Worm (Caenorhabditis elegans): Measurements from ENCODE around the gene Y113G7C.1.

Y113G7C.1 gene

DNA sequence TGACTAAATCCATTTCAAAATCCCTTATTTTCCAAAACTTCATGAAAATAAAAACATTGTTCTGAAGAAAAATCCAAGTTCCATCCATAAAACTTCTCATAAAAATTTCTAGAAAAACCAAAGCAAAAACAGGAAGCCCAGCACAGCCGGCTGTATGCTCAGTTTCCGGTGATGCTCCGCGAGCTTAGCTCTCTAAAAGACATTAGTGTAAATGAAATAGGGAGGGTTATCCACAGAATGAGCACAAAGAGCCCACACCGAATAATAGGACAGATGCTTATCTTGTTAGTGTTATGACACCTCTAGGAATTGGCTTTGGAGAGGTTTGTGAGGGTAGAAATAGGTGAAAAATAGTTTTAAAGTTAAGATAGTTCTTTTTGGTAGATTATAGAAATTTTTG lies 20.5 kb downstream of the Y113G7C.1 start:
- TF ChIP-seq nhr-129 (tag; optimal IDR thresholded peaks at IDR 0.05): no peak
- TF ChIP-seq lsy-2 (tag; optimal IDR thresholded peaks at IDR 0.05): no peak
- no peak for TF ChIP-seq nhr-12 (tag; optimal IDR thresholded peaks at IDR 0.05)
- no peak for TF ChIP-seq nhr-237 (tag; optimal IDR thresholded peaks at IDR 0.05)
- TF ChIP-seq unc-62 (GFP tag; optimal IDR thresholded peaks at IDR 0.05): no peak
- TF ChIP-seq ztf-11 (tag; optimal IDR thresholded peaks at IDR 0.05): no peak
- TF ChIP-seq nhr-21 (tag; optimal IDR thresholded peaks at IDR 0.05): no peak
- no peak for TF ChIP-seq dmd-4 (tag; optimal IDR thresholded peaks at IDR 0.05)
- no peak for TF ChIP-seq mab-5 (tag; optimal IDR thresholded peaks at IDR 0.05)
- no peak for TF ChIP-seq zag-1 (tag; optimal IDR thresholded peaks at IDR 0.05)
- no peak for TF ChIP-seq ZK546.5 (tag; optimal IDR thresholded peaks at IDR 0.05)
- TF ChIP-seq nhr-77 (tag; optimal IDR thresholded peaks at IDR 0.05): no peak
- no peak for TF ChIP-seq F13H6.1 (tag; optimal IDR thresholded peaks at IDR 0.05)
- no peak for TF ChIP-seq ceh-16 (tag; optimal IDR thresholded peaks at IDR 0.05)
- no peak for TF ChIP-seq sma-3 (GFP tag; optimal IDR thresholded peaks at IDR 0.05)
- no peak for TF ChIP-seq nhr-25 (tag; optimal IDR thresholded peaks at IDR 0.05)
- TF ChIP-seq aly-2 (tag; optimal IDR thresholded peaks at IDR 0.05): no peak
- no peak for TF ChIP-seq mbf-1 (tag; optimal IDR thresholded peaks at IDR 0.05)
- TF ChIP-seq peb-1 (tag; optimal IDR thresholded peaks at IDR 0.05): no peak
- TF ChIP-seq sma-9 (GFP tag; optimal IDR thresholded peaks at IDR 0.05): no peak
- no peak for TF ChIP-seq sma-9 (tag; optimal IDR thresholded peaks at IDR 0.05)

DNA sequence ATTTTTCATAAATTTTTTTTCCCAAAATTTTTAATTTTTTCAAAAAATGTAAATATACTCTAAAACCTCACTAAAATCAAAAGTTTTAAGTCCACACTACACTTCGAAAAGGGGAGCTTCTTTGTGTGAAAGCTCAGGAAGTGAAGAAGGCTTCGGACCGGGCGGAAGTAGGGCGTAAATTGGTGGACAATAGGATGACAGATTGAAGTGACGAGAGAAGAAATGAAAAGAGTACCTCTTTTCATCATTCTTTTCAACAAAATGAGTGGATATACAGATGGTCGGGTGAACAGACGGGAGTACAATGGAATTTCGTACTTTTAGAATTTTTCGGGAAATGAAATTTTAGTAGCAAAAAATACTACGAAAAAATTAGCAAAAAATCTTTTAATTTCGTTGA lies 21.3 kb downstream of the Y113G7C.1 start:
- TF ChIP-seq skn-1 (tag; optimal IDR thresholded peaks at IDR 0.05): no peak
- no peak for TF ChIP-seq nhr-21 (tag; optimal IDR thresholded peaks at IDR 0.05)
- TF ChIP-seq mdl-1 (tag; optimal IDR thresholded peaks at IDR 0.05): no peak
- TF ChIP-seq alr-1 (tag; optimal IDR thresholded peaks at IDR 0.05): no peak
- TF ChIP-seq nhr-237 (tag; optimal IDR thresholded peaks at IDR 0.05): no peak

DNA sequence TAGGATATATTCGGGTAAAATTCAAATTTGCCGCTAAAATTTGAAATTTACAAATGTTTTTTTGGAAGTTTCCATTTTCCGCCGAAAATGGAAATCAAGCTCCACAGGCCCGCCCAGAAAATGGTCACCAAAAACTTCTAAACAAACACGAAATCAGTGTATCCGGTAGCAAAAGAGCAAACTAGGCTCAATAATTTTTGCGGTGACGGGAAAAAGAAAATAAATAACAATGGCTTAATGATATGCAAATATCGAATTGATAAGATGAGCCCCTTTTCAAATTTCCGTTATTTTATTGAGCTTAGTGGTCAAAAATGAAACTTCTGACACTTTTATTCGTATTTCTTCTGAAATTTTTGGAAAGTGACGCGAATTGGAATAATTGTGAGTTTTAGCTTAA lies 27.3 kb downstream of the Y113G7C.1 start, which contains the start of gene Y38H6A.3:
TSS of gene Y38H6A.3 (plus strand) at position 301 of the 400 bp plus-strand sequence.
- TF ChIP-seq nhr-12 (tag; optimal IDR thresholded peaks at IDR 0.05): no peak
- no peak for TF ChIP-seq nhr-77 (tag; optimal IDR thresholded peaks at IDR 0.05)
- TF ChIP-seq lsy-2 (tag; optimal IDR thresholded peaks at IDR 0.05): no peak
- TF ChIP-seq elt-1 (tag; optimal IDR thresholded peaks at IDR 0.05): no peak

DNA sequence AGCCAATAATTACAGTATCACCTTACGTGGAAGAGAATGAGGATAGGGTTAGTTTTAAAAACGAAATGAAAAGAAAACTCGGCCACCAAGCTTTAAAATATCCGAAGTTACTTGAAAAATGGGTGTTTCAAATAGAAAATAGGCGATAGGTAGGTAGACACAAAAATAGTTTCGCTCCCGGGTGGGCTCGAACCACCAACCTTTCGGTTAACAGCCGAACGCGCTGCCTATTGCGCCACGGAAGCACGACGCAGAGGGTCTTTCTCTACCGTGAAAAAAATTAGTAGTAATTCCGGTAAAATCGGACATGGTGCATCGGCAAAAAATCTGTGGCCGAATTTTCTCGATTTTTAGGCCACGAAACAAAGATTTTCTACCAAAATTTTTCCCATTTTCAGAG lies 30.1 kb downstream of the Y113G7C.1 start:
- no peak for TF ChIP-seq mbf-1 (tag; optimal IDR thresholded peaks at IDR 0.05)

DNA sequence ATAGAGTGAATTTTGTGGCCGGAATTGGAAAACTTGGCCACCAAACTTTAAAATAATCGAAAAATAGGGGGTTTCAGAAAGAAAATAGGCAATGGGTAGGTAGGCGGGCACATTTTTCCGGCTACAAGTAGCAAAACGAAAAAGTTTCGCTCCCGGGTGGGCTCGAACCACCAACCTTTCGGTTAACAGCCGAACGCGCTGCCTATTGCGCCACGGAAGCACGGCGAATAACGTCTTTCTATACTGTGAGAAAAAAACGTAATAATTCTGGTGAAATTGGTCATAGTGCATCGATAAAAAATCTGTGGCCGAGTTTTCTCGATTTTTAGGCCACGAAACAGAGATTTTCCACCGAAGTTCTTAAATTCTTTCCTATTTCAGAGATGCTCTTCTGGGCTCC lies 32.8 kb downstream of the Y113G7C.1 start:
- TF ChIP-seq unc-62 (GFP tag; optimal IDR thresholded peaks at IDR 0.05) (no peak), nhr-237 (tag; optimal IDR thresholded peaks at IDR 0.05) (no peak), nhr-6 (tag; optimal IDR thresholded peaks at IDR 0.05) (no peak), lin-13 (GFP tag; optimal IDR thresholded peaks at IDR 0.05) (no peak), lin-11 (tag; optimal IDR thresholded peaks at IDR 0.05) (no peak), egl-27 (tag; optimal IDR thresholded peaks at IDR 0.05) (no peak), aly-2 (tag; optimal IDR thresholded peaks at IDR 0.05) (no peak), ceh-82 (tag; optimal IDR thresholded peaks at IDR 0.05) (no peak), elt-3 (tag; optimal IDR thresholded peaks at IDR 0.05) (no peak), sma-3 (GFP tag; optimal IDR thresholded peaks at IDR 0.05) (no peak), ama-1 (optimal IDR thresholded peaks at IDR 0.05) (no peak), C34F6.9 (tag; optimal IDR thresholded peaks at IDR 0.05) (no peak), nhr-77 (tag; optimal IDR thresholded peaks at IDR 0.05) (no peak), zag-1 (tag; optimal IDR thresholded peaks at IDR 0.05) (no peak), ztf-4 (tag; optimal IDR thresholded peaks at IDR 0.05) (no peak), sma-9 (GFP tag; optimal IDR thresholded peaks at IDR 0.05) (no peak), sma-9 (tag; optimal IDR thresholded peaks at IDR 0.05) (no peak)

DNA sequence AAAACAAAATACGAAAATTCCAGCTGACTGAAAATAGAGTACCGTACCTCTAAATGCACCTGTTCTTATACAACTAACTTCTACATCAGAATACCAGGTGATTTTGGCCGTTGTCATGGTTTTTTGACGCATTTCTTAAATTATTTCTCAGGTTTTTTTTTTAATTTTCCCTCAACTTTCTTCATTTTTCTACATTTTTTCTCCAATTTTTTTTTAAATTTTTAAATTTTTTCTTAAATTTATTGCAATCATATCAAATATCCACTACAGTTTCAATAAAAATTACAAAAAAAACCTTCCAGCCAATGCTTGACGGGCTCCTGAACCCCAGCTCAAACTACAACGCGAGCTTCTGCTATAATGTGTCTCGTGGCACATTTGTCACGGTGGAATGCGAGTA lies 33.7 kb downstream of the Y113G7C.1 start, which contains the start of gene K02E2.1:
TSS of gene K02E2.1 (plus strand) at position 301 of the 400 bp plus-strand sequence.
- TF ChIP-seq nhr-25 (tag; optimal IDR thresholded peaks at IDR 0.05): no peak
- no peak for TF ChIP-seq dmd-4 (tag; optimal IDR thresholded peaks at IDR 0.05)
- TF ChIP-seq nhr-23 (tag; optimal IDR thresholded peaks at IDR 0.05): no peak
- no peak for TF ChIP-seq lin-39 (tag; optimal IDR thresholded peaks at IDR 0.05)
- no peak for TF ChIP-seq nhr-11 (tag; optimal IDR thresholded peaks at IDR 0.05)
- TF ChIP-seq nhr-10 (tag; optimal IDR thresholded peaks at IDR 0.05): no peak
- TF ChIP-seq ama-1 (optimal IDR thresholded peaks at IDR 0.05): no peak
- TF ChIP-seq F13H6.1 (tag; optimal IDR thresholded peaks at IDR 0.05): no peak
- no peak for TF ChIP-seq nhr-237 (tag; optimal IDR thresholded peaks at IDR 0.05)
- TF ChIP-seq sma-3 (GFP tag; optimal IDR thresholded peaks at IDR 0.05): no peak

Measured in whole organism, L2 larva.